Worm (Caenorhabditis elegans) whole organism, young adult: ENCODE measurements around the gene K08H10.6.

Experiments
- B0035.1 ChIP-seq: sonication (generic microtip); optimal IDR thresholded peaks from 2 replicates; lab custom pipeline; 2016; ENCODE audit warnings: missing genetic modification characterization, mild to moderate bottlenecking, missing compliant biosample characterization, missing genotype, missing genetic modification reagents
- B0261.1 ChIP-seq: sonication (generic microtip); optimal IDR thresholded peaks from 2 replicates; lab custom pipeline; 2016; ENCODE audit warnings: mild to moderate bottlenecking, missing genetic modification characterization, moderate library complexity, missing compliant biosample characterization
- D2030.7 ChIP-seq: fragments of 200-800 bp; sonication (Bioruptor generic); IDR thresholded peaks from 2 replicates; pipeline ENCODE4 v1.3.6; 2022; ENCODE audit warnings: missing genetic modification reagents, missing genetic modification characterization, missing compliant biosample characterization
- F22D6.2 ChIP-seq: sonication (generic microtip); optimal IDR thresholded peaks from 2 replicates; lab custom pipeline; 2016; ENCODE audit warnings: mild to moderate bottlenecking, missing genetic modification characterization, missing compliant biosample characterization
- F23B12.7 ChIP-seq: sonication (generic microtip); optimal IDR thresholded peaks from 2 replicates; lab custom pipeline; 2017; ENCODE audit warnings: missing genetic modification characterization, mild to moderate bottlenecking, missing compliant biosample characterization, antibody characterized with exemption, moderate library complexity; ENCODE audit not compliant: insufficient read depth
- F37B4.10 ChIP-seq: fragments of 200-800 bp; sonication (Bioruptor generic); IDR thresholded peaks from 2 replicates; pipeline ENCODE4 v1.3.6; 2022; ENCODE audit warnings: missing genetic modification characterization, missing compliant biosample characterization
- F39B2.1 ChIP-seq: fragments of 200-800 bp; sonication (Bioruptor generic); IDR thresholded peaks from 2 replicates; pipeline ENCODE4 v1.3.6; 2022; ENCODE audit warnings: missing genetic modification reagents, missing genetic modification characterization, missing compliant biosample characterization
- F57A8.1 ChIP-seq: fragments of 200-800 bp; sonication (Bioruptor generic); optimal IDR thresholded peaks from 2 replicates; lab custom pipeline; 2018; ENCODE audit warnings: mild to moderate bottlenecking, missing genetic modification characterization, moderate library complexity, missing compliant biosample characterization
- K11D2.4 ChIP-seq: fragments of 200-800 bp; sonication (Bioruptor generic); IDR thresholded peaks from 2 replicates; pipeline ENCODE4 v1.3.6; 2022; ENCODE audit warnings: missing genetic modification reagents, missing genetic modification characterization, missing compliant biosample characterization
- T07F8.4 ChIP-seq: sonication (generic microtip); optimal IDR thresholded peaks from 2 replicates; lab custom pipeline; 2016; ENCODE audit warnings: mild to moderate bottlenecking, missing genetic modification characterization, moderate library complexity, missing compliant biosample characterization
- Y53F4B.3 ChIP-seq: fragments of 200-800 bp; sonication (Bioruptor generic); IDR thresholded peaks from 2 replicates; pipeline ENCODE4 v1.3.6; 2022; ENCODE audit warnings: missing genetic modification reagents, missing genetic modification characterization, missing compliant biosample characterization
- Y53G8AR.9 ChIP-seq: fragments of 200-800 bp; sonication (Bioruptor generic); conservative IDR thresholded peaks from 2 replicates; pipeline ENCODE4 v1.3.6; 2022; ENCODE audit warnings: missing genetic modification reagents, missing genetic modification characterization, missing compliant biosample characterization
- ama-1 ChIP-seq, 3 experiments: fragments of 150-350 bp in 1 of 3; sonication (generic microtip) in 2 of 3; optimal IDR thresholded peaks; 2 replicates each; lab custom pipeline; 2014 to 2018; ENCODE audit warnings: missing biosample characterization in 2 of 3, missing genetic modification characterization in 2 of 3, missing genetic modification reagents in 2 of 3
- athp-1 ChIP-seq: sonication (generic microtip); optimal IDR thresholded peaks from 2 replicates; lab custom pipeline; 2017; ENCODE audit warnings: mild to moderate bottlenecking, missing genetic modification characterization, missing compliant biosample characterization
- attf-3 ChIP-seq: fragments of 200-800 bp; sonication (Bioruptor generic); conservative IDR thresholded peaks from 2 replicates; pipeline ENCODE4 v1.3.6; 2022; ENCODE audit warnings: missing genetic modification reagents, missing genetic modification characterization, missing compliant biosample characterization
- attf-6 ChIP-seq: fragments of 200-800 bp; sonication (Bioruptor generic); IDR thresholded peaks from 2 replicates; pipeline ENCODE4 v1.3.6; 2022; ENCODE audit warnings: missing genetic modification reagents, missing genetic modification characterization, missing compliant biosample characterization
- cebp-1 ChIP-seq, 2 experiments: fragments of 200-800 bp in 1 of 2; sonication (Bioruptor generic) in 1 of 2; sonication (generic microtip) in 1 of 2; IDR thresholded peaks in 1 of 2; optimal IDR thresholded peaks in 1 of 2; 2 replicates each; pipeline versions ENCODE4 v1.3.6 to Lab custom; 2017 to 2022; ENCODE audit warnings: missing compliant biosample characterization in 2 of 2, missing genetic modification characterization in 2 of 2, mild to moderate bottlenecking in 1 of 2, missing genetic modification reagents in 1 of 2, moderate library complexity in 1 of 2
- ceh-91 ChIP-seq: fragments of 200-800 bp; sonication (Bioruptor generic); IDR thresholded peaks from 2 replicates; pipeline ENCODE4 v1.3.6; 2022; ENCODE audit warnings: missing genetic modification reagents, missing genetic modification characterization, missing compliant biosample characterization
- die-1 ChIP-seq: sonication (generic microtip); optimal IDR thresholded peaks from 2 replicates; lab custom pipeline; 2016; ENCODE audit warnings: missing genotype, mild to moderate bottlenecking, missing genetic modification characterization, missing compliant biosample characterization
- efl-1 ChIP-seq: fragments of 150-350 bp; optimal IDR thresholded peaks from 2 replicates; lab custom pipeline; 2014; ENCODE audit warnings: missing biosample characterization, missing genetic modification reagents, missing genetic modification characterization
- egrh-3 ChIP-seq: fragments of 200-800 bp; sonication (Bioruptor generic); IDR thresholded peaks from 2 replicates; pipeline ENCODE4 v1.3.6; 2022; ENCODE audit warnings: missing genetic modification reagents, missing genetic modification characterization, missing compliant biosample characterization
- gei-17 ChIP-seq: fragments of 200-800 bp; sonication (Bioruptor generic); optimal IDR thresholded peaks from 2 replicates; lab custom pipeline; 2018; ENCODE audit warnings: mild to moderate bottlenecking, missing genetic modification characterization, missing compliant biosample characterization
- hsf-1 ChIP-seq: fragments of 200-800 bp; sonication (Bioruptor generic); IDR thresholded peaks from 2 replicates; pipeline ENCODE4 v1.3.6; 2022; ENCODE audit warnings: missing genetic modification reagents, missing genetic modification characterization, missing compliant biosample characterization
- lin-26 ChIP-seq: fragments of 200-800 bp; sonication (Bioruptor generic); IDR thresholded peaks from 2 replicates; pipeline ENCODE4 v1.3.6; 2022; ENCODE audit warnings: missing genetic modification reagents, missing genetic modification characterization, missing compliant biosample characterization
- lin-35 ChIP-seq, 3 experiments: fragments of 150-350 bp in 2 of 3; sonication (generic microtip) in 1 of 3; optimal IDR thresholded peaks; 2 replicates each; lab custom pipeline; 2014 to 2018; ENCODE audit warnings: missing biosample characterization in 3 of 3, missing genetic modification characterization in 3 of 3, missing genetic modification reagents in 3 of 3
- lin-40 ChIP-seq: sonication (generic microtip); optimal IDR thresholded peaks from 2 replicates; lab custom pipeline; 2016; ENCODE audit warnings: missing genetic modification characterization, mild to moderate bottlenecking, missing compliant biosample characterization, missing genotype, missing genetic modification reagents
- lin-54 ChIP-seq: fragments of 200-800 bp; sonication (Bioruptor generic); optimal IDR thresholded peaks from 2 replicates; lab custom pipeline; 2018; ENCODE audit warnings: mild to moderate bottlenecking, missing genetic modification characterization, missing compliant biosample characterization
- lir-1 ChIP-seq: fragments of 200-800 bp; sonication (Bioruptor generic); conservative IDR thresholded peaks from 2 replicates; pipeline ENCODE4 v1.3.6; 2022; ENCODE audit warnings: missing genetic modification reagents, missing genetic modification characterization, missing compliant biosample characterization
- lsl-1 ChIP-seq: fragments of 200-800 bp; sonication (Bioruptor generic); optimal IDR thresholded peaks from 2 replicates; lab custom pipeline; 2018; ENCODE audit warnings: mild to moderate bottlenecking, missing genetic modification characterization, moderate library complexity, missing compliant biosample characterization
- madf-6 ChIP-seq: fragments of 200-800 bp; sonication (Bioruptor generic); IDR thresholded peaks from 2 replicates; pipeline ENCODE4 v1.3.6; 2022; ENCODE audit warnings: missing genetic modification reagents, missing genetic modification characterization, missing compliant biosample characterization
- madf-8 ChIP-seq: fragments of 200-800 bp; sonication (Bioruptor generic); conservative IDR thresholded peaks from 2 replicates; pipeline ENCODE4 v1.3.6; 2022; ENCODE audit warnings: missing genetic modification reagents, missing genetic modification characterization, missing compliant biosample characterization
- mel-28 ChIP-seq: sonication (generic microtip); optimal IDR thresholded peaks from 2 replicates; lab custom pipeline; 2016; ENCODE audit warnings: borderline replicate concordance, mild to moderate bottlenecking, missing genetic modification characterization, missing compliant biosample characterization
- mes-4 ChIP-seq: sonication (generic microtip); optimal IDR thresholded peaks from 2 replicates; lab custom pipeline; 2016; ENCODE audit warnings: missing genotype, missing genetic modification characterization, missing compliant biosample characterization
- nfya-2 ChIP-seq: fragments of 200-800 bp; sonication (Bioruptor generic); IDR thresholded peaks from 2 replicates; pipeline ENCODE4 v1.3.6; 2022; ENCODE audit warnings: missing genetic modification reagents, missing genetic modification characterization, missing compliant biosample characterization
- nhr-27 ChIP-seq: fragments of 200-800 bp; sonication (Bioruptor generic); optimal IDR thresholded peaks from 2 replicates; lab custom pipeline; 2018; ENCODE audit warnings: mild to moderate bottlenecking, missing genetic modification characterization, moderate library complexity, missing compliant biosample characterization
- snpc-1.1 ChIP-seq: sonication (generic microtip); optimal IDR thresholded peaks from 2 replicates; lab custom pipeline; 2017; ENCODE audit warnings: missing genetic modification characterization, mild to moderate bottlenecking, missing compliant biosample characterization, antibody characterized with exemption, moderate library complexity, missing genotype, missing genetic modification reagents; ENCODE audit not compliant: insufficient read depth
- snpc-3.4 ChIP-seq: sonication (generic microtip); optimal IDR thresholded peaks from 2 replicates; lab custom pipeline; 2017; ENCODE audit warnings: missing genetic modification characterization, mild to moderate bottlenecking, missing compliant biosample characterization, antibody characterized with exemption, moderate library complexity, missing genotype, missing genetic modification reagents
- somi-1 ChIP-seq: fragments of 200-800 bp; sonication (Bioruptor generic); optimal IDR thresholded peaks from 2 replicates; lab custom pipeline; 2018; ENCODE audit warnings: mild to moderate bottlenecking, missing genetic modification characterization, missing compliant biosample characterization
- tbp1 ChIP-seq: fragments of 200-800 bp; sonication (Bioruptor generic); optimal IDR thresholded peaks from 2 replicates; lab custom pipeline; 2018; ENCODE audit warnings: mild to moderate bottlenecking, missing genetic modification characterization, missing compliant biosample characterization
- tbx-9 ChIP-seq: sonication (generic microtip); optimal IDR thresholded peaks from 2 replicates; lab custom pipeline; 2016; ENCODE audit warnings: borderline replicate concordance, missing genetic modification characterization, inconsistent platforms, missing compliant biosample characterization
- unc-130 ChIP-seq: sonication (generic microtip); optimal IDR thresholded peaks from 2 replicates; lab custom pipeline; 2016; ENCODE audit warnings: missing genetic modification reagents, missing genetic modification characterization, missing compliant biosample characterization
- unc-62 ChIP-seq: fragments of 150-350 bp; optimal IDR thresholded peaks from 2 replicates; lab custom pipeline; 2014; ENCODE audit warnings: missing biosample characterization, missing genetic modification reagents, missing genetic modification characterization
- zfh-2 ChIP-seq: fragments of 200-800 bp; sonication (Bioruptor generic); conservative IDR thresholded peaks from 2 replicates; pipeline ENCODE4 v1.3.6; 2022; ENCODE audit warnings: missing genetic modification reagents, missing genetic modification characterization, missing compliant biosample characterization
- ztf-25 ChIP-seq: fragments of 200-800 bp; sonication (Bioruptor generic); IDR thresholded peaks from 2 replicates; pipeline ENCODE4 v1.3.6; 2022; ENCODE audit warnings: missing genetic modification reagents, missing genetic modification characterization, missing compliant biosample characterization
- ztf-26 ChIP-seq: sonication (generic microtip); optimal IDR thresholded peaks from 2 replicates; lab custom pipeline; 2017; ENCODE audit warnings: missing genetic modification characterization, missing compliant biosample characterization
- ztf-3 ChIP-seq: fragments of 200-800 bp; sonication (Bioruptor generic); optimal IDR thresholded peaks from 2 replicates; lab custom pipeline; 2018; ENCODE audit warnings: mild to moderate bottlenecking, missing genetic modification characterization, missing compliant biosample characterization

K08H10.6 gene

DNA sequence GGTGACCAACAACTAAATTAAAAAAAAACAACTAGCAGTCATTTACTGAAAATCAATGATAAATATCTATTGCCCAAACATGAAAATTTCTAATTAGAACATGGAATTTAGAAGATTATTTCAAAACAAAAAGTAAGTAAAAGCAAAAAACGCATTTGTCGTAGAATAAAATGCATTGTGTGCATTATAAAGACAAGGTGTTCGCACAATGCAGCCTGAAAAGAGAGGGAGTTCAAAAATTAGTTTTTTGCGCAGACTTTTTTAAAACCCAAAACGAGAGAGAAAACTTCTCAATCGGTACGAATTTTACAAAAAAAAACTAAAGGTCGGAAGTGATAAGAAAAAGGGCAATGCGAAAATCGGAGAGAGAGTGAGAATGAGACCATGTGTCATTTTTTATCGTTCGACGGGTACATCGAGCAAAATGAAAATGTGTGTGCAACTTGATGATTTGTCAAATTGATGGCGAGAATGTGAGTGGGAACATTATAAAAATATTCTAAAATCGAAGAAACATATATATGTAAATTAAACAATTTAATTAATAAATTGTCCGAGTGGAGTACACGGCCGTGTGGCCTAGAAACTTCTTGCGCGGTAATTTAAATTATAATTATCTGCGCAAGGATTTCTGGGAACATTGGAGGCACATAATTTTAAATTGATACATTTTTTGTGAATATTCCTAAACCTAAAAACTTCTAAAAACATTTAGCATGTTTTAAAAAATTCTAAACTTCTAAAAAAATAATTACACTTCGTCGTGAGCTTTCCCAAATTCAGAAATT, 35.9 kb upstream of the K08H10.6 start (continued):
- TF ChIP-seq mel-28 (tag; lab: Kevin White, UChicago) (no peak), hsf-1 (GFP tag; lab: Robert Waterston, UW) (no peak), F57A8.1 (GFP tag; lab: Kevin White, UChicago) (no peak), K11D2.4 (no peak), lsl-1 (GFP tag; lab: Kevin White, UChicago) (no peak), nhr-27 (tag; lab: Kevin White, UChicago) (no peak), egrh-3 (GFP tag; lab: Robert Waterston, UW) (no peak), athp-1 (tag; lab: Kevin White, UChicago) (no peak), attf-6 (GFP tag; lab: Robert Waterston, UW) (no peak), cebp-1 (GFP tag; IDR thresholded peaks at IDR 0.05; lab: Robert Waterston, UW) (no peak), cebp-1 (tag; optimal IDR thresholded peaks at IDR 0.05; lab: Kevin White, UChicago) (peak; percentile 9), madf-8 (GFP tag; lab: Robert Waterston, UW) (0 out of 2 replicates have a peak, but pooled peaks have one; percentile 10), die-1 (no peak), unc-130 (no peak), F37B4.10 (GFP tag; lab: Robert Waterston, UW) (no peak), D2030.7 (no peak), snpc-1.1 (tag; lab: Kevin White, UChicago) (no peak), lir-1 (GFP tag; lab: Robert Waterston, UW) (0 out of 2 replicates have a peak, but pooled peaks have one; percentile 23), ztf-25 (no peak), T07F8.4 (tag; lab: Kevin White, UChicago) (no peak), unc-62 (GFP tag; lab: Kevin White, UChicago) (no peak), ztf-3 (no peak), B0261.1 (tag; lab: Kevin White, UChicago) (no peak), nfya-2 (GFP tag; lab: Robert Waterston, UW) (no peak), ztf-26 (tag; lab: Kevin White, UChicago) (no peak), F22D6.2 (tag; lab: Kevin White, UChicago) (no peak), somi-1 (GFP tag; lab: Kevin White, UChicago) (no peak), lin-35 (GFP tag; optimal IDR thresholded peaks at IDR 0.05; lab: Kevin White, UChicago) (peak in 1 of 3 experiments; percentile 70), ama-1 (optimal IDR thresholded peaks at IDR 0.05; lab: Kevin White, UChicago) (no peak), ama-1 (GFP tag; optimal IDR thresholded peaks at IDR 0.05; lab: Kevin White, UChicago) (no peak), efl-1 (GFP tag; lab: Kevin White, UChicago) (peak; percentile 57), tbx-9 (tag; lab: Kevin White, UChicago) (no peak), Y53G8AR.9 (GFP tag; lab: Robert Waterston, UW) (no peak), snpc-3.4 (no peak), lin-40 (tag; lab: Kevin White, UChicago) (peak; percentile 41), mes-4 (no peak), gei-17 (GFP tag; lab: Kevin White, UChicago) (no peak), F39B2.1 (GFP tag; lab: Robert Waterston, UW) (no peak), tbp1 (GFP tag; lab: Kevin White, UChicago) (no peak), zfh-2 (no peak), F23B12.7 (peak; percentile 17), attf-3 (GFP tag; lab: Robert Waterston, UW) (no peak), B0035.1 (no peak), ceh-91 (GFP tag; lab: Robert Waterston, UW) (no peak), Y53F4B.3 (GFP tag; lab: Robert Waterston, UW) (no peak), madf-6 (peak; percentile 60; the same call in 1 of the 2 replicates), lin-54 (peak; percentile 66), lin-26 (GFP tag; lab: Robert Waterston, UW) (no peak)
